Fruit fly (Drosophila melanogaster): ENCODE results near the gene PVRAP.

PVRAP gene

DNA sequence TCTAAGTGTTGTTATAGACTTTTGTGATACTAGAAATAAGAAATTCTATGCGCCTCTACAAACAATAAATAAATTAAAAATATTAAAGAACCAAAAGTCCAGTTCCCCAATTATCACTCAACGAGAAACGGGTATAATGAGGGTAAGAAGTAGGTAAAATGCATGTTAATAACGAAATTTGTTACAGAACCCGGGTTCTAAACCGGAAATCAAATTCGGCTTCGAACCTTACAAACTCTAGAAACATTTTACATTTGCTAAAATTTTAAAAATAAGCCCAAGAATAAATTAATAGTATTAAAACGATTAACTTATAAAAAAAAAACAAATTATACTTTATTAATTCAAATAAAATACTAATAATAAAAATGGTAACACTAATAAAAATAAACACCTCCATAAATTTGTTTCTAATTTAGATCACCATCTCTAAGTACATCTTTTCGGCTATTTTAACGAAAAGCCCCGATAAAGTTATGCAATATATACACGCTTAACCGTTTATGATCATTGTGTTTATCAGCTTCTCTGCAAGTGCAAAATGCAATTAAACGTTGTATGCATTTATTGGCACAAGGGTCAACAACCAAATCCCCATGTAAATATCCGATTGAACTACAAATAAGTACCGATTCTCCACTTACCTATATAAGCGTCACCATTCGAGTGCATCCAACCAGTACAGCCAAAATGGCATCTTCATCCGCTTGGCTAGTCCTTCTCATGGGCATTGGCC lies 74.6 kb downstream of the PVRAP start, which contains the start of gene CG6602 (continued):
- peak; percentile 41 for TF ChIP-seq YL-1 (GFP tag; optimal IDR thresholded peaks at IDR 0.05)
- no peak for TF ChIP-seq hbn (GFP tag; IDR thresholded peaks at IDR 0.05; ENCODE audit: partially characterized antibody)
- TF ChIP-seq TFAM (GFP tag; optimal IDR thresholded peaks at IDR 0.05), result peak; percentile 14
- TF ChIP-seq H2.0 (GFP tag; IDR thresholded peaks at IDR 0.05), result peak; percentile 60
- TF ChIP-seq CG2678 (tag; optimal IDR thresholded peaks at IDR 0.05), result no peak
- TF ChIP-seq CG11398 (GFP tag; optimal IDR thresholded peaks at IDR 0.05), result no peak
- TF ChIP-seq CG13287 (GFP tag; IDR thresholded peaks at IDR 0.05; ENCODE audit: partially characterized antibody), result no peak
- TF ChIP-seq CG3065 (GFP tag; optimal IDR thresholded peaks at IDR 0.05), result peak; percentile 36
- TF ChIP-seq dysf (GFP tag; IDR thresholded peaks at IDR 0.05), result peak; percentile 76; the same call in 2 of the 3 replicates
- no peak for TF ChIP-seq gfzf (GFP tag; optimal IDR thresholded peaks at IDR 0.05)
- peak; percentile 72; the same call in 1 of the 2 replicates for TF ChIP-seq stc (GFP tag; IDR thresholded peaks at IDR 0.05)
- peak; percentile 53 for TF ChIP-seq CoRest (tag; optimal IDR thresholded peaks at IDR 0.05)
- peak; percentile 10 to 51 for TF ChIP-seq chif (GFP tag; optimal IDR thresholded peaks at IDR 0.05)
- TF ChIP-seq CG4820 (GFP tag; optimal IDR thresholded peaks at IDR 0.05), result peak; percentile 60
- TF ChIP-seq luna (GFP tag; optimal IDR thresholded peaks at IDR 0.05), result peak; percentile 74
- peak; percentile 69 for TF ChIP-seq D19B (GFP tag; optimal IDR thresholded peaks at IDR 0.05)
- peak; percentile 45 for TF ChIP-seq eyg (GFP tag; optimal IDR thresholded peaks at IDR 0.05)
- peak; percentile 16 for TF ChIP-seq CG13424 (tag; optimal IDR thresholded peaks at IDR 0.05)
- no peak for TF ChIP-seq knrl (GFP tag; IDR thresholded peaks at IDR 0.05; ENCODE audit: partially characterized antibody)
- TF ChIP-seq Med (GFP tag), result peak; percentile 92
- TF ChIP-seq Atf3 (GFP tag; optimal IDR thresholded peaks at IDR 0.05), result no peak
- TF ChIP-seq Side (GFP tag; optimal IDR thresholded peaks at IDR 0.05), result peak; percentile 45
- TF ChIP-seq gsb-n (tag; optimal IDR thresholded peaks at IDR 0.05), result peak; percentile 38
- TF ChIP-seq CG7987 (GFP tag; optimal IDR thresholded peaks at IDR 0.05), result peak; percentile 91
- TF ChIP-seq Bgb (GFP tag; IDR thresholded peaks at IDR 0.05; ENCODE audit: partially characterized antibody), result no peak
- TF ChIP-seq org-1 (GFP tag; optimal IDR thresholded peaks at IDR 0.05), result peak; percentile 14
- peak; percentile 30; the same call in 2 of the 3 replicates for TF ChIP-seq croc (GFP tag; conservative IDR thresholded peaks at IDR 0.05)
- no peak for TF ChIP-seq ab (GFP tag; optimal IDR thresholded peaks at IDR 0.05)
- peak; percentile 35 for TF ChIP-seq CG6854 (GFP tag; optimal IDR thresholded peaks at IDR 0.05)
- no peak for TF ChIP-seq Atf-2 (GFP tag; optimal IDR thresholded peaks at IDR 0.05)
- no peak for TF ChIP-seq pan (optimal IDR thresholded peaks at IDR 0.05)
- TF ChIP-seq pan (GFP tag; optimal IDR thresholded peaks at IDR 0.05 in 1 of 2, IDR thresholded peaks at IDR 0.05 in 1 of 2), result peak in 1 of 2 experiments; percentile 88
- TF ChIP-seq klu (GFP tag; IDR thresholded peaks at IDR 0.05), result 0 out of 2 replicates have a peak, but pooled peaks have one; percentile 32
- TF ChIP-seq ap (GFP tag; IDR thresholded peaks at IDR 0.05), result peak; percentile 43
- TF ChIP-seq Adf1 (GFP tag; IDR thresholded peaks at IDR 0.05), result no peak
- peak; percentile 66 for TF ChIP-seq CG14441 (GFP tag; IDR thresholded peaks at IDR 0.05)
- peak; percentile 35 for TF ChIP-seq CG16815 (GFP tag; optimal IDR thresholded peaks at IDR 0.05)
- peak; percentile 32 for TF ChIP-seq CG8388 (GFP tag; optimal IDR thresholded peaks at IDR 0.05)
- TF ChIP-seq HLH4C (GFP tag; IDR thresholded peaks at IDR 0.05; ENCODE audit: partially characterized antibody), result no peak
- peak; percentile 87 for TF ChIP-seq bcd (GFP tag; optimal IDR thresholded peaks at IDR 0.05)
- no peak for TF ChIP-seq vfl (GFP tag; optimal IDR thresholded peaks at IDR 0.05)
- no peak for TF ChIP-seq Spps (tag; optimal IDR thresholded peaks at IDR 0.05)
- peak; percentile 80 for TF ChIP-seq Asciz (GFP tag; optimal IDR thresholded peaks at IDR 0.05)
- TF ChIP-seq CG12071 (GFP tag; optimal IDR thresholded peaks at IDR 0.05), result peak; percentile 62
- TF ChIP-seq CG34376 (GFP tag; optimal IDR thresholded peaks at IDR 0.05), result peak; percentile 59
- TF ChIP-seq corto (GFP tag; optimal IDR thresholded peaks at IDR 0.05), result no peak
- TF ChIP-seq MTF-1 (GFP tag; optimal IDR thresholded peaks at IDR 0.05; ENCODE audit: borderline replicate concordance), result peak; percentile 86
- TF ChIP-seq Xbp1 (GFP tag; optimal IDR thresholded peaks at IDR 0.05), result peak; percentile 72
- peak; percentile 18 for TF ChIP-seq lilli (GFP tag; optimal IDR thresholded peaks at IDR 0.05)

Measured in whole organism, embryonic.